Worm (Caenorhabditis elegans) whole organism, L1 larva: Measurements from ENCODE around the gene glna-2.

ENCODE experiments used
- F16B12.6 ChIP-seq: fragments of 150-350 bp; optimal IDR thresholded peaks from 2 replicates; lab custom pipeline; 2014; ENCODE audit warnings: missing biosample characterization, missing genetic modification characterization
- Y116A8C.19 ChIP-seq: sonication (generic microtip); optimal IDR thresholded peaks from 2 replicates; lab custom pipeline; 2016; ENCODE audit warnings: missing compliant biosample characterization, missing genetic modification characterization, borderline replicate concordance
- aha-1 ChIP-seq: fragments of 150-350 bp; optimal IDR thresholded peaks from 2 replicates; lab custom pipeline; 2014; ENCODE audit warnings: missing biosample characterization, missing genetic modification characterization
- alr-1 ChIP-seq: fragments of 200-800 bp; sonication (Bioruptor generic); optimal IDR thresholded peaks from 2 replicates; lab custom pipeline; 2018; ENCODE audit warnings: borderline replicate concordance, mild to moderate bottlenecking, missing genetic modification characterization, missing compliant biosample characterization
- aly-2 ChIP-seq: fragments of 150-350 bp; optimal IDR thresholded peaks from 2 replicates; lab custom pipeline; 2014; ENCODE audit warnings: missing biosample characterization, missing genetic modification characterization
- ceh-63 ChIP-seq: fragments of 200-800 bp; sonication (Bioruptor generic); optimal IDR thresholded peaks from 2 replicates; lab custom pipeline; 2018; ENCODE audit warnings: mild to moderate bottlenecking, missing genetic modification characterization, missing compliant biosample characterization
- dpl-1 ChIP-seq, 3 experiments: fragments of 150-350 bp in 2 of 3; sonication (generic microtip) in 1 of 3; optimal IDR thresholded peaks; 2 replicates each; lab custom pipeline; 2014 to 2017; ENCODE audit warnings: missing biosample characterization in 3 of 3, missing genetic modification characterization in 3 of 3, missing genetic modification reagents in 3 of 3
- efl-1 ChIP-seq, 4 experiments: fragments of 150-350 bp; optimal IDR thresholded peaks in 3 of 4; peaks in 1 of 4; 1 replicate in 1 of 4; 2 replicates in 3 of 4; lab custom pipeline; 2014; ENCODE audit warnings: missing biosample characterization in 2 of 4, missing genetic modification characterization in 2 of 4, missing genetic modification reagents in 2 of 4
- elt-3 ChIP-seq, 6 experiments: fragments of 150-350 bp in 1 of 6; sonication (generic microtip); optimal IDR thresholded peaks; 2 replicates each; lab custom pipeline; 2017 to 2018; ENCODE audit warnings: missing biosample characterization in 6 of 6, missing genetic modification characterization in 6 of 6, inconsistent platforms in 1 of 6
- ets-5 ChIP-seq: fragments of 200-800 bp; sonication (Bioruptor generic); IDR thresholded peaks from 2 replicates; pipeline ENCODE4 v1.3.6; 2022; ENCODE audit warnings: missing genetic modification characterization, missing compliant biosample characterization
- fkh-10 ChIP-seq: sonication (generic microtip); optimal IDR thresholded peaks from 2 replicates; lab custom pipeline; 2017; ENCODE audit warnings: missing biosample characterization, missing genetic modification reagents, missing genetic modification characterization
- fkh-8 ChIP-seq: sonication (generic microtip); optimal IDR thresholded peaks from 2 replicates; lab custom pipeline; 2016; ENCODE audit warnings: mild to moderate bottlenecking, missing genetic modification characterization, missing compliant biosample characterization
- hlh-17 ChIP-seq: fragments of 200-800 bp; sonication (Bioruptor generic); optimal IDR thresholded peaks from 2 replicates; lab custom pipeline; 2018; ENCODE audit warnings: missing genetic modification characterization, mild to moderate bottlenecking, missing compliant biosample characterization, moderate library complexity, borderline replicate concordance
- hlh-4 ChIP-seq: sonication (generic microtip); optimal IDR thresholded peaks from 2 replicates; lab custom pipeline; 2016; ENCODE audit warnings: mild to moderate bottlenecking, missing genetic modification characterization, missing compliant biosample characterization
- hpl-2 ChIP-seq: fragments of 150-350 bp; optimal IDR thresholded peaks from 2 replicates; lab custom pipeline; 2014; ENCODE audit warnings: missing biosample characterization, missing genetic modification reagents, missing genetic modification characterization
- lin-14 ChIP-seq: fragments of 200-800 bp; sonication (Bioruptor generic); optimal IDR thresholded peaks from 2 replicates; lab custom pipeline; 2018; ENCODE audit warnings: mild to moderate bottlenecking, missing genetic modification characterization, moderate library complexity, missing compliant biosample characterization
- lin-15B ChIP-seq: fragments of 150-350 bp; sonication (generic microtip); optimal IDR thresholded peaks from 3 replicates; lab custom pipeline; 2014; ENCODE audit warnings: missing biosample characterization, missing genetic modification characterization
- lin-35 ChIP-seq, 2 experiments: fragments of 150-350 bp; optimal IDR thresholded peaks; 2 replicates each; lab custom pipeline; 2014; ENCODE audit warnings: missing biosample characterization in 2 of 2, missing genetic modification characterization in 2 of 2, missing genetic modification reagents in 2 of 2
- lin-39 ChIP-seq: fragments of 150-350 bp; optimal IDR thresholded peaks from 2 replicates; lab custom pipeline; 2014; ENCODE audit warnings: missing biosample characterization, missing genetic modification reagents, missing genetic modification characterization
- mab-9 ChIP-seq: fragments of 200-800 bp; sonication (Bioruptor generic); IDR thresholded peaks from 2 replicates; pipeline ENCODE4 v1.3.6; 2022; ENCODE audit warnings: missing genetic modification reagents, missing genetic modification characterization, missing compliant biosample characterization
- mdl-1 ChIP-seq, 2 experiments: fragments of 150-350 bp; optimal IDR thresholded peaks; 2 replicates each; lab custom pipeline; 2014 to 2017; ENCODE audit warnings: missing biosample characterization in 2 of 2, missing genetic modification characterization in 2 of 2, inconsistent platforms in 1 of 2
- mef-2 ChIP-seq: fragments of 150-350 bp; optimal IDR thresholded peaks from 2 replicates; lab custom pipeline; 2014; ENCODE audit warnings: missing biosample characterization, missing genetic modification characterization
- nhr-11 ChIP-seq: fragments of 150-350 bp; optimal IDR thresholded peaks from 2 replicates; lab custom pipeline; 2014; ENCODE audit warnings: missing biosample characterization, missing genetic modification characterization
- nhr-47 ChIP-seq: sonication (generic microtip); optimal IDR thresholded peaks from 2 replicates; lab custom pipeline; 2016; ENCODE audit warnings: mild to moderate bottlenecking, missing genetic modification characterization, moderate library complexity, missing compliant biosample characterization
- nhr-71 ChIP-seq: sonication (generic microtip); optimal IDR thresholded peaks from 2 replicates; lab custom pipeline; 2016; ENCODE audit warnings: mild to moderate bottlenecking, missing genetic modification characterization, moderate library complexity, missing compliant biosample characterization
- nhr-76 ChIP-seq: sonication (generic microtip); optimal IDR thresholded peaks from 2 replicates; lab custom pipeline; 2017; ENCODE audit warnings: missing biosample characterization, missing genetic modification characterization
- nhr-85 ChIP-seq: sonication (generic microtip); peaks from one replicate; lab custom pipeline; 2016; ENCODE audit warnings: missing genetic modification characterization, inconsistent platforms, missing compliant biosample characterization
- pax-3 ChIP-seq: fragments of 200-800 bp; sonication (Bioruptor generic); optimal IDR thresholded peaks from 2 replicates; lab custom pipeline; 2018; ENCODE audit warnings: mild to moderate bottlenecking, missing genetic modification characterization, moderate library complexity, missing compliant biosample characterization
- pqm-1 ChIP-seq: sonication (generic microtip); optimal IDR thresholded peaks from 3 replicates; lab custom pipeline; 2017; ENCODE audit warnings: missing biosample characterization, missing genetic modification characterization
- rnt-1 ChIP-seq: sonication (generic microtip); optimal IDR thresholded peaks from 2 replicates; lab custom pipeline; 2016; ENCODE audit warnings: mild to moderate bottlenecking, missing genetic modification characterization, moderate library complexity, missing compliant biosample characterization
- sox-4 ChIP-seq: sonication (generic microtip); optimal IDR thresholded peaks from 2 replicates; lab custom pipeline; 2016; ENCODE audit warnings: missing genetic modification characterization, missing compliant biosample characterization
- sup-37 ChIP-seq: fragments of 200-800 bp; sonication (Bioruptor generic); optimal IDR thresholded peaks from 2 replicates; lab custom pipeline; 2018; ENCODE audit warnings: mild to moderate bottlenecking, missing genetic modification characterization, missing compliant biosample characterization
- swsn-7 ChIP-seq: sonication (generic microtip); optimal IDR thresholded peaks from 2 replicates; lab custom pipeline; 2016; ENCODE audit warnings: missing genetic modification characterization, missing compliant biosample characterization
- tlp-1 ChIP-seq: fragments of 150-350 bp; optimal IDR thresholded peaks from 2 replicates; lab custom pipeline; 2014; ENCODE audit warnings: missing biosample characterization, missing genetic modification characterization
- unc-130 ChIP-seq: fragments of 150-350 bp; optimal IDR thresholded peaks from 2 replicates; lab custom pipeline; 2017; ENCODE audit warnings: missing biosample characterization, missing genetic modification characterization, inconsistent platforms
- unc-30 ChIP-seq: sonication (generic microtip); optimal IDR thresholded peaks from 2 replicates; lab custom pipeline; 2017; ENCODE audit warnings: missing biosample characterization, missing genetic modification characterization
- unc-86 ChIP-seq: sonication (generic microtip); optimal IDR thresholded peaks from 2 replicates; lab custom pipeline; 2016; ENCODE audit warnings: missing genetic modification characterization, missing compliant biosample characterization
- unc-98 ChIP-seq: fragments of 200-800 bp; sonication (Bioruptor generic); IDR thresholded peaks from 2 replicates; pipeline ENCODE4 v1.3.6; 2022; ENCODE audit warnings: missing genetic modification characterization, missing compliant biosample characterization
- xbp-1 ChIP-seq: sonication (generic microtip); optimal IDR thresholded peaks from 2 replicates; lab custom pipeline; 2016; ENCODE audit warnings: missing genetic modification characterization, missing compliant biosample characterization
- zip-4 ChIP-seq: fragments of 200-800 bp; sonication (Bioruptor generic); optimal IDR thresholded peaks from 2 replicates; lab custom pipeline; 2018; ENCODE audit warnings: mild to moderate bottlenecking, missing genetic modification characterization, moderate library complexity, missing compliant biosample characterization
- ztf-11 ChIP-seq, 2 experiments: sonication (generic microtip); optimal IDR thresholded peaks; 2 replicates each; lab custom pipeline; 2016 to 2017; ENCODE audit warnings: missing genetic modification characterization in 2 of 2, missing biosample characterization in 1 of 2, missing compliant biosample characterization in 1 of 2
- ztf-4 ChIP-seq: fragments of 150-350 bp; optimal IDR thresholded peaks from 2 replicates; lab custom pipeline; 2014; ENCODE audit warnings: missing biosample characterization, missing genetic modification characterization

The glna-2 gene

ce11 chrII:8008334-8008733, at the start of gene glna-2:
Gene glna-2 (plus strand): TSS chrII:8008634.
- TF ChIP-seq unc-86 (tag; lab: Kevin White, UChicago) (no peak), hlh-4 (tag; lab: Kevin White, UChicago) (no peak), F16B12.6 (tag; lab: Kevin White, UChicago) (no peak), zip-4 (GFP tag; lab: Kevin White, UChicago) (no peak), ztf-4 (tag; lab: Kevin White, UChicago) (no peak), alr-1 (tag; lab: Kevin White, UChicago) (no peak), rnt-1 (tag; lab: Kevin White, UChicago) (no peak), lin-14 (GFP tag; lab: Kevin White, UChicago) (no peak), nhr-11 (no peak), xbp-1 (tag; lab: Kevin White, UChicago) (no peak)

ce11 chrII:7962181-7962580, 46.3 kb upstream of the glna-2 start:
- TF ChIP-seq swsn-7 (tag; lab: Kevin White, UChicago) (no peak), tlp-1 (tag; lab: Kevin White, UChicago) (no peak), unc-130 (no peak), fkh-10 (GFP tag; lab: Kevin White, UChicago) (no peak), nhr-85 (tag; lab: Kevin White, UChicago) (no peak), nhr-71 (tag; lab: Kevin White, UChicago) (peak; percentile 43), F16B12.6 (tag; lab: Kevin White, UChicago) (no peak), fkh-8 (tag; lab: Kevin White, UChicago) (peak; percentile 2), rnt-1 (tag; lab: Kevin White, UChicago) (peak; percentile 13), pqm-1 (tag; lab: Kevin White, UChicago) (no peak), sox-4 (tag; lab: Kevin White, UChicago) (no peak)

DNA sequence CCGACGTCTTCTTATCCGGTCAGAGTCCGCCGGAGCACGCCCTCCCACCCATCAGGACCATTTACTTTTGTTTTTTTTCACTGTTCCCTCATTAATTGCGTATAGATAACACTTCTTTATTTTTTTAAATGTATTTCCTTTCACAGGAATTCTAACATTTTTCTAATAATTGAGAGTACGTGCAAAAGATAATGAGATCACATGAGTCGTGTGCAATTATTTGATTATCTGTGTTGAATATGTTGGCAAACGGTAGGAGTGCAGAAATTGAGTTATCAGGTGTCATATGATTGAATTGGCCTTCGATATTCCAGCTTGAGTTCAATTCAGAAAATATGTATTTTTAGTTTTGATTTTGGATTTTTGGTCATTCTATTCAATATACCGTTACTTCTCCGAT, 40.0 kb upstream of the glna-2 start:
- TF ChIP-seq lin-39 (tag; lab: Kevin White, UChicago) (no peak), lin-35 (GFP tag; optimal IDR thresholded peaks at IDR 0.05; lab: Kevin White, UChicago) (no peak), nhr-47 (tag; lab: Kevin White, UChicago) (peak; percentile 45), ets-5 (GFP tag; lab: Robert Waterston, UW) (no peak), ceh-63 (no peak), ztf-11 (tag; optimal IDR thresholded peaks at IDR 0.05; lab: Kevin White, UChicago) (no peak), nhr-71 (tag; lab: Kevin White, UChicago) (peak; percentile 39), aly-2 (tag; lab: Kevin White, UChicago) (no peak), unc-30 (tag; lab: Kevin White, UChicago) (no peak), fkh-8 (tag; lab: Kevin White, UChicago) (peak; percentile 9)

DNA sequence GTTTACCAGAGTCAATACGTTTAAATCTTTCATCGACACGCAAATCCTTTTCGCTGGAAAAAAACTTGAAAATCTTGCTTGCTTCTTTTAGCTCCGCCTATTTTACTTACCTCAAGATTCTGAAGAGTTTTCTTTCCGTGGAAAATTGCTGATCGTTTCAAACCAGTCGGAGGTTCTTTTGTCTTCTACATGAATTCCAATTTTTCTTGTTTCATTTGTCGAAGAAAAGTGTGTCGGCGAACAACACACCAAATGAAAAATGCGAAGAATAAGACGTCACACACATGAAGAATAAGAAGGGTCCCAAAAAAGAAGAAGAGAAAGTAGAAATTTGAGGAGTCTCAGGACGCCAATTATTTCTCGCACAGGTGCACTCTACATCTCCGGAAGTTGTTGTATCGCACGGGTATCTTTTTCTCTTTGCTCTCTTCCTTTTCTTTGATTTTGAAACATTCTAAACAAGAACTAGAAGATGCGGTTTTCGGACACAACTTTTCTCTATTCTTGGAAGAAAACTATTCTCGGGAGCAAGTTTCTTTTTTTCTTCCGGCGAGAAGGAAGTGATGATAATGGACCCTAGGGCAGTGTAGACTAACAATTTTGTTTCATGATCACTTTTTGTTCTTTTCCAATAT, 34.1 kb upstream of the glna-2 start:
- TF ChIP-seq efl-1 (optimal IDR thresholded peaks at IDR 0.05; lab: Kevin White, UChicago) (no peak), efl-1 (GFP tag; optimal IDR thresholded peaks at IDR 0.05 in 1 of 2; lab: Kevin White, UChicago) (peak in 1 of 2 experiments; percentile 71), nhr-71 (tag; lab: Kevin White, UChicago) (peak; percentile 22), unc-98 (no peak), lin-14 (GFP tag; lab: Kevin White, UChicago) (peak; percentile 60), unc-86 (tag; lab: Kevin White, UChicago) (peak; percentile 7)

DNA sequence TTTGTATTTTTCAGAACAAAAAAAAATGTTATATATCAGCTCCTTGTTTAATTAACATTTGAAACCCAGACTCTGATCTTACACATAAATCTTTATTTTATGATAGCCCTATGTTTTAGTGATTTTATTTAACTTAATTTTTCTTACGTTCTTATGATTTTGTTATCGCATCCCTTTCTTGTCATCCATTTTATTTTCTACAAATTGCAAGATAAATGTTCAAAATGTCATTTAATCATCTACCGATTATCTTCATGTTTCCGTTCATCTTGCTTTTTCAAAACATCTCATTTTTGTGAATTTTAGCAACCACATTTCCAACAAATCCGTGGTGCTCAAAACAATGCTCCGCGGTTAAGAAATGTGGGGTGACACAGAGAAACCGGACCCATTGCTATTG, 32.1 kb upstream of the glna-2 start, which contains the start of gene DH11.5:
DH11.5 (plus strand) TSS at position 301 of the 400 bp plus-strand sequence.
- TF ChIP-seq lin-14 (GFP tag; lab: Kevin White, UChicago) (no peak), tlp-1 (tag; lab: Kevin White, UChicago) (no peak), nhr-76 (tag; lab: Kevin White, UChicago) (no peak), hpl-2 (no peak), dpl-1 (GFP tag; optimal IDR thresholded peaks at IDR 0.05; lab: Kevin White, UChicago) (no peak), mef-2 (tag; lab: Kevin White, UChicago) (no peak), Y116A8C.19 (tag; lab: Kevin White, UChicago) (no peak), mab-9 (GFP tag; lab: Robert Waterston, UW) (no peak), pax-3 (tag; lab: Kevin White, UChicago) (no peak), hlh-17 (GFP tag; lab: Kevin White, UChicago) (no peak), elt-3 (tag; optimal IDR thresholded peaks at IDR 0.05; lab: Kevin White, UChicago) (no peak), lin-15B (tag; lab: Kevin White, UChicago) (no peak), aha-1 (no peak), nhr-11 (no peak), sox-4 (tag; lab: Kevin White, UChicago) (no peak), sup-37 (no peak), nhr-47 (tag; lab: Kevin White, UChicago) (no peak), mdl-1 (tag; optimal IDR thresholded peaks at IDR 0.05; lab: Kevin White, UChicago) (no peak)
- TF ChIP-seq, all 84 proteins: peak for 0
